Worm (Caenorhabditis elegans): ENCODE results near the gene M88.3.

DNA sequence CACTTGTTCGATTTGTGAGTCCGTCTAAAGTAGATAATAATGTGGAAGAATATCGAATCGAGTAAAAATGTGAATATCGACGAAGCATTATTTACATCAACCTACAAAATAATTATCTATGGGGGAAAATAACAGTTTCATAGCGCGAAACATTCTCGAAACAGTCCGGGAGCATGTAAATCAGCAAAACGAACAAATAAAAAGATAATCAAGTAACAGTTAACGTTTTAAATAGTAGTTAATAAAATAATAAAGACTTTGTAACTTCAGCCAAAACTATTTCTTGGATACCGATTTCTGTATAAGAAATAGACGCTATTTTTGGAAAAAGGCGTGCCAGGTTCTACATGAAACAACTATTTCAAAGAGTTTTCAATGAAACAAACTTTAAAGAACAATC, 23.2 kb upstream of the M88.3 start, which contains the start of gene mlcd-1:
- no peak for TF ChIP-seq W03F9.2 (tag; optimal IDR thresholded peaks at IDR 0.05)
- no peak for TF ChIP-seq him-1 (tag; optimal IDR thresholded peaks at IDR 0.05)

Measured in whole organism, L4/young adult.